Worm (Caenorhabditis elegans): Measurements from ENCODE around the gene srb-12.
"Not testable (repeated sequence)": the region's sequence is repeated elsewhere in the genome, so short reads cannot be mapped to it uniquely, and the experiment has no call there.

srb-12 gene

ce11 chrII:5180272-5180671 lies 25.8 kb upstream of the srb-12 start:
- TF ChIP-seq unc-62 (GFP tag; optimal IDR thresholded peaks at IDR 0.05): no peak

ce11 chrII:5178609-5179008 lies 24.2 kb upstream of the srb-12 start:
- TF ChIP-seq unc-62 (GFP tag; optimal IDR thresholded peaks at IDR 0.05): no peak

ce11 chrII:5177902-5178301 lies 23.5 kb upstream of the srb-12 start, which contains the start of gene C27D6.12:
Gene C27D6.12, minus strand, starts transcription at chrII:5178002.
- no peak for TF ChIP-seq unc-62 (GFP tag; optimal IDR thresholded peaks at IDR 0.05)

- no peak for TF ChIP-seq unc-62 (GFP tag; optimal IDR thresholded peaks at IDR 0.05)
These were observed 22.5 kb upstream of the srb-12 start for ce11 chrII:5176934-5177333.

ce11 chrII:5174370-5174769 lies 19.9 kb upstream of the srb-12 start, which contains the start of gene C27D6.3:
Gene C27D6.3, minus strand, starts transcription at chrII:5174470.
- TF ChIP-seq unc-62 (GFP tag; optimal IDR thresholded peaks at IDR 0.05): no peak

- TF ChIP-seq unc-62 (GFP tag; optimal IDR thresholded peaks at IDR 0.05): no peak
These were observed 18.0 kb upstream of the srb-12 start, which contains the start of gene C27D6.1 for ce11 chrII:5172451-5172850. Gene C27D6.1, plus strand, starts transcription at chrII:5172751.

ce11 chrII:5171610-5172009 lies 17.2 kb upstream of the srb-12 start, which contains the start of gene C27D6.15:
Gene C27D6.15, plus strand, starts transcription at chrII:5171910.
- TF ChIP-seq unc-62 (GFP tag; optimal IDR thresholded peaks at IDR 0.05): no peak

ce11 chrII:5170932-5171331 lies 16.5 kb upstream of the srb-12 start, which contains the start of gene srb-1:
Gene srb-1, minus strand, starts transcription at chrII:5171032.
- TF ChIP-seq unc-62 (GFP tag; optimal IDR thresholded peaks at IDR 0.05): no peak

ce11 chrII:5166738-5167137 lies 12.3 kb upstream of the srb-12 start, which contains the start of gene srb-3:
Gene srb-3, minus strand, starts transcription at chrII:5166838.
- no peak for TF ChIP-seq unc-62 (GFP tag; optimal IDR thresholded peaks at IDR 0.05)

ce11 chrII:5163283-5163682 lies 8.8 kb upstream of the srb-12 start, which contains the start of gene srb-5:
Gene srb-5, minus strand, starts transcription at chrII:5163383.
- TF ChIP-seq unc-62 (GFP tag; optimal IDR thresholded peaks at IDR 0.05): no peak

ce11 chrII:5161102-5161501 lies 6.7 kb upstream of the srb-12 start, which contains the start of gene C27D6.11:
Gene C27D6.11, minus strand, starts transcription at chrII:5161202.
- TF ChIP-seq unc-62 (GFP tag; optimal IDR thresholded peaks at IDR 0.05): no peak

- TF ChIP-seq unc-62 (GFP tag; optimal IDR thresholded peaks at IDR 0.05): not testable (repeated sequence)
These were observed 4.3 kb upstream of the srb-12 start, which contains the start of gene F58A6.9 for ce11 chrII:5158774-5159173. Gene F58A6.9, minus strand, starts transcription at chrII:5158874.

ce11 chrII:5157525-5157924 lies 3.1 kb upstream of the srb-12 start, which contains the start of gene srb-13:
Gene srb-13, minus strand, starts transcription at chrII:5157625.
- no peak for TF ChIP-seq unc-62 (GFP tag; optimal IDR thresholded peaks at IDR 0.05)

ce11 chrII:5156983-5157382 lies 2.5 kb upstream of the srb-12 start, which contains the start of gene msp-45:
Gene msp-45, minus strand, starts transcription at chrII:5157083.
- TF ChIP-seq unc-62 (GFP tag; optimal IDR thresholded peaks at IDR 0.05): no peak

- TF ChIP-seq unc-62 (GFP tag; optimal IDR thresholded peaks at IDR 0.05): no peak
These were observed 3.6 kb downstream of the srb-12 start, which contains the start of gene srb-16 for ce11 chrII:5150829-5151228. Gene srb-16, minus strand, starts transcription at chrII:5150929.

- no peak for TF ChIP-seq unc-62 (GFP tag; optimal IDR thresholded peaks at IDR 0.05)
These were observed 6.1 kb downstream of the srb-12 start, which contains the start of gene F58A6.5 for ce11 chrII:5148349-5148748. Gene F58A6.5, minus strand, starts transcription at chrII:5148449.

- no peak for TF ChIP-seq unc-62 (GFP tag; optimal IDR thresholded peaks at IDR 0.05)
These were observed 11.8 kb downstream of the srb-12 start, which contains the start of gene F58A6.1 for ce11 chrII:5142619-5143018. Gene F58A6.1, plus strand, starts transcription at chrII:5142919.

Measured in whole organism, dauer.